Fruit fly (Drosophila melanogaster): Measurements from ENCODE around the gene CG34057.

dm6 chr3L:900466-901249, 3.5 kb downstream of the CG34057 start:
- TF ChIP-seq Dif (GFP tag; optimal IDR thresholded peaks at IDR 0.05; ENCODE audit: partially characterized antibody) (no peak), dsf (GFP tag; optimal IDR thresholded peaks at IDR 0.05; ENCODE audit: borderline replicate concordance) (no peak), psq (GFP tag; optimal IDR thresholded peaks at IDR 0.05) (no peak), h (GFP tag; optimal IDR thresholded peaks at IDR 0.05) (no peak), CrebA (GFP tag; optimal IDR thresholded peaks at IDR 0.05; ENCODE audit: borderline replicate concordance) (no peak), Myc (optimal IDR thresholded peaks at IDR 0.05) (no peak), woc (GFP tag; optimal IDR thresholded peaks at IDR 0.05) (no peak), Hnf4 (GFP tag; optimal IDR thresholded peaks at IDR 0.05) (no peak), Sp1 (GFP tag; optimal IDR thresholded peaks at IDR 0.05) (no peak), Jra (GFP tag; optimal IDR thresholded peaks at IDR 0.05) (no peak), br (GFP tag; optimal IDR thresholded peaks at IDR 0.05) (no peak), CG32264 (GFP tag; optimal IDR thresholded peaks at IDR 0.05) (no peak), usp (GFP tag; optimal IDR thresholded peaks at IDR 0.05) (no peak)

All from whole organism, wandering third instar larva.